Worm (Caenorhabditis elegans) whole organism, late embryonic: ENCODE measurements around the gene rpb-8.

Experiments
- C38D4.7 ChIP-seq: fragments of 200-800 bp; sonication (Bioruptor generic); optimal IDR thresholded peaks from 2 replicates; lab custom pipeline; 2018; ENCODE audit warnings: mild to moderate bottlenecking, missing genetic modification characterization, moderate library complexity, missing compliant biosample characterization
- K02D7.2 ChIP-seq: sonication (generic microtip); optimal IDR thresholded peaks from 2 replicates; lab custom pipeline; 2017; ENCODE audit warnings: mild to moderate bottlenecking, missing genetic modification characterization, missing compliant biosample characterization
- T23F11.4 ChIP-seq: fragments of 200-800 bp; sonication (Bioruptor generic); optimal IDR thresholded peaks from 2 replicates; lab custom pipeline; 2018; ENCODE audit warnings: mild to moderate bottlenecking, missing genetic modification characterization, missing compliant biosample characterization
- ahr-1 ChIP-seq: sonication (generic microtip); optimal IDR thresholded peaks from 2 replicates; lab custom pipeline; 2016; ENCODE audit warnings: missing genetic modification characterization, missing compliant biosample characterization
- ama-1 ChIP-seq: fragments of 150-350 bp; optimal IDR thresholded peaks from 2 replicates; lab custom pipeline; 2014
- ceh-14 ChIP-seq: sonication (generic microtip); optimal IDR thresholded peaks from 2 replicates; lab custom pipeline; 2016; ENCODE audit warnings: missing genotype, missing genetic modification characterization, missing compliant biosample characterization
- ceh-2 ChIP-seq: sonication (generic microtip); optimal IDR thresholded peaks from 2 replicates; lab custom pipeline; 2016; ENCODE audit warnings: missing genotype, missing genetic modification characterization, missing compliant biosample characterization
- ceh-24 ChIP-seq: sonication (generic microtip); optimal IDR thresholded peaks from 2 replicates; lab custom pipeline; 2016; ENCODE audit warnings: mild to moderate bottlenecking, missing genetic modification characterization, missing compliant biosample characterization
- ceh-30 ChIP-seq: fragments of 150-350 bp; optimal IDR thresholded peaks from 2 replicates; lab custom pipeline; 2014; ENCODE audit warnings: missing biosample characterization, missing genetic modification characterization
- ceh-31 ChIP-seq: sonication (generic microtip); optimal IDR thresholded peaks from 2 replicates; lab custom pipeline; 2016; ENCODE audit warnings: missing genetic modification characterization, missing compliant biosample characterization
- ceh-6 ChIP-seq: fragments of 200-800 bp; sonication (Bioruptor generic); optimal IDR thresholded peaks from 2 replicates; lab custom pipeline; 2018; ENCODE audit warnings: mild to moderate bottlenecking, missing genetic modification characterization, missing compliant biosample characterization
- che-1 ChIP-seq: sonication (generic microtip); optimal IDR thresholded peaks from 2 replicates; lab custom pipeline; 2016; ENCODE audit warnings: mild to moderate bottlenecking, missing genetic modification characterization, missing compliant biosample characterization
- dmd-4 ChIP-seq: sonication (generic microtip); optimal IDR thresholded peaks from 2 replicates; lab custom pipeline; 2016; ENCODE audit warnings: borderline replicate concordance, missing genetic modification characterization, missing compliant biosample characterization
- dve-1 ChIP-seq: sonication (generic microtip); optimal IDR thresholded peaks from 2 replicates; lab custom pipeline; 2017; ENCODE audit warnings: antibody characterized with exemption, mild to moderate bottlenecking, missing genetic modification characterization, missing compliant biosample characterization
- elt-2 ChIP-seq: sonication (generic microtip); optimal IDR thresholded peaks from 2 replicates; lab custom pipeline; 2016; ENCODE audit warnings: missing genetic modification reagents, missing genetic modification characterization, missing compliant biosample characterization
- elt-4 ChIP-seq: sonication (generic microtip); optimal IDR thresholded peaks from 2 replicates; lab custom pipeline; 2016; ENCODE audit warnings: missing genetic modification characterization, missing compliant biosample characterization
- ets-4 ChIP-seq: sonication (generic microtip); optimal IDR thresholded peaks from 2 replicates; lab custom pipeline; 2016; ENCODE audit warnings: missing genetic modification characterization, missing compliant biosample characterization
- eyg-1 ChIP-seq: sonication (generic microtip); optimal IDR thresholded peaks from 2 replicates; lab custom pipeline; 2016; ENCODE audit warnings: missing genotype, missing genetic modification characterization, missing compliant biosample characterization
- fax-1 ChIP-seq: sonication (generic microtip); optimal IDR thresholded peaks from 2 replicates; lab custom pipeline; 2016; ENCODE audit warnings: missing genotype, missing genetic modification characterization, missing compliant biosample characterization
- fkh-6 ChIP-seq: sonication (generic microtip); optimal IDR thresholded peaks from 2 replicates; lab custom pipeline; 2016; ENCODE audit warnings: missing genetic modification characterization, missing compliant biosample characterization
- gmeb-2 ChIP-seq: sonication (generic microtip); optimal IDR thresholded peaks from 2 replicates; lab custom pipeline; 2016; ENCODE audit warnings: missing genetic modification characterization, inconsistent platforms, missing compliant biosample characterization
- hlh-15 ChIP-seq: sonication (generic microtip); optimal IDR thresholded peaks from 2 replicates; lab custom pipeline; 2016; ENCODE audit warnings: missing genetic modification characterization, missing compliant biosample characterization
- hlh-6 ChIP-seq: sonication (generic microtip); optimal IDR thresholded peaks from 2 replicates; lab custom pipeline; 2016; ENCODE audit warnings: missing genotype, missing genetic modification characterization, missing compliant biosample characterization
- hlh-8 ChIP-seq: sonication (generic microtip); optimal IDR thresholded peaks from 2 replicates; lab custom pipeline; 2016; ENCODE audit warnings: missing genotype, missing genetic modification characterization, missing compliant biosample characterization
- lim-6 ChIP-seq: sonication (generic microtip); optimal IDR thresholded peaks from 2 replicates; lab custom pipeline; 2016; ENCODE audit warnings: missing genetic modification characterization, missing compliant biosample characterization
- madf-2 ChIP-seq: sonication (generic microtip); optimal IDR thresholded peaks from 2 replicates; lab custom pipeline; 2017; ENCODE audit warnings: missing genetic modification characterization, missing compliant biosample characterization
- mec-3 ChIP-seq: sonication (generic microtip); optimal IDR thresholded peaks from 2 replicates; lab custom pipeline; 2016; ENCODE audit warnings: borderline replicate concordance, missing genetic modification characterization, missing compliant biosample characterization
- nhr-232 ChIP-seq: sonication (generic microtip); optimal IDR thresholded peaks from 2 replicates; lab custom pipeline; 2016; ENCODE audit warnings: missing genetic modification characterization, missing compliant biosample characterization
- pat-9 ChIP-seq: fragments of 200-800 bp; sonication (Bioruptor generic); optimal IDR thresholded peaks from 2 replicates; lab custom pipeline; 2018; ENCODE audit warnings: mild to moderate bottlenecking, missing genetic modification characterization, moderate library complexity, missing compliant biosample characterization
- pax-1 ChIP-seq: fragments of 150-350 bp; optimal IDR thresholded peaks from 2 replicates; lab custom pipeline; 2014; ENCODE audit warnings: missing biosample characterization, missing genetic modification characterization
- pha-4 ChIP-seq: fragments of 150-350 bp; optimal IDR thresholded peaks from 2 replicates; lab custom pipeline; 2018; ENCODE audit warnings: missing biosample characterization, missing genetic modification reagents, missing genetic modification characterization
- pqm-1 ChIP-seq: sonication (generic microtip); optimal IDR thresholded peaks from 2 replicates; lab custom pipeline; 2016; ENCODE audit warnings: missing genetic modification characterization, missing compliant biosample characterization
- ref-2 ChIP-seq: sonication (generic microtip); optimal IDR thresholded peaks from 2 replicates; lab custom pipeline; 2016; ENCODE audit warnings: missing genetic modification characterization, missing compliant biosample characterization
- sdc-2 ChIP-seq: sonication (generic microtip); optimal IDR thresholded peaks from 2 replicates; lab custom pipeline; 2016; ENCODE audit warnings: missing genotype, missing genetic modification characterization, missing compliant biosample characterization
- sox-4 ChIP-seq: sonication (generic microtip); optimal IDR thresholded peaks from 2 replicates; lab custom pipeline; 2017; ENCODE audit warnings: mild to moderate bottlenecking, missing genetic modification characterization, inconsistent platforms, missing compliant biosample characterization
- syd-9 ChIP-seq: sonication (generic microtip); optimal IDR thresholded peaks from 2 replicates; lab custom pipeline; 2016; ENCODE audit warnings: mild to moderate bottlenecking, missing genetic modification characterization, moderate library complexity, missing compliant biosample characterization
- tbx-7 ChIP-seq: sonication (generic microtip); optimal IDR thresholded peaks from 2 replicates; lab custom pipeline; 2016; ENCODE audit warnings: missing genotype, missing genetic modification characterization, missing compliant biosample characterization
- unc-42 ChIP-seq: sonication (generic microtip); optimal IDR thresholded peaks from 2 replicates; lab custom pipeline; 2016; ENCODE audit warnings: missing genotype, missing genetic modification characterization, missing compliant biosample characterization
- unc-86 ChIP-seq: sonication (generic microtip); optimal IDR thresholded peaks from 2 replicates; lab custom pipeline; 2016; ENCODE audit warnings: missing genetic modification characterization, missing compliant biosample characterization
- zip-5 ChIP-seq: sonication (generic microtip); optimal IDR thresholded peaks from 2 replicates; lab custom pipeline; 2016; ENCODE audit warnings: missing genetic modification characterization, missing compliant biosample characterization

rpb-8 gene

DNA sequence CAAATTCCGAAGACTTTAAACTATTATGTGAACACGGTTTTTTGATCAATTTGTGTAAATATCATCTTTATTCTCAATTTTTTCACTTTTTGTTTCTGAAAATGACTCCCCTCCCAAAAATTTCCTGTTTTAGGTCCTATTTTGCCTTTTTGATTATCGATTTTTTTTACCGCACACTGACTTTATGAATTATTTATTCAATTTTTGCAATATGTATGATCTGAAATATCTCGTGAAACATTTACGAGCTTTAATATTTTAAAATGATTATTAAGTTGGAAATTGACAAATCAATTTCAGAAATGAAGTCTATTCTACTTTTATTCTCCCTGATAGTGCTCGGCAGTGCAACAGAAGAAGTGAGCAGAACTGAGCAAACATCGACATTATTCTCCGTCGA is 38.4 kb downstream of the rpb-8 start, which contains the start of gene C35D10.1:
Gene C35D10.1 (plus strand): TSS at position 301 of the 400 bp plus-strand sequence.
- no peak for TF ChIP-seq che-1 (tag; lab: Kevin White, UChicago)
- no peak for TF ChIP-seq K02D7.2 (tag; lab: Kevin White, UChicago)
- no peak for TF ChIP-seq syd-9 (tag; lab: Kevin White, UChicago)
- TF ChIP-seq pqm-1 (tag; lab: Kevin White, UChicago), result no peak
- no peak for TF ChIP-seq ceh-6 (GFP tag; lab: Kevin White, UChicago)
- TF ChIP-seq dmd-4 (tag; lab: Kevin White, UChicago), result no peak
- no peak for TF ChIP-seq ceh-14 (tag; lab: Kevin White, UChicago)
- TF ChIP-seq hlh-15, result no peak
- TF ChIP-seq fkh-6 (tag; lab: Kevin White, UChicago), result no peak
- no peak for TF ChIP-seq ref-2 (tag; lab: Kevin White, UChicago)
- no peak for TF ChIP-seq ceh-2 (tag; lab: Kevin White, UChicago)
- TF ChIP-seq pat-9 (tag; lab: Kevin White, UChicago), result no peak
- no peak for TF ChIP-seq elt-2 (tag; lab: Kevin White, UChicago)
- no peak for TF ChIP-seq ama-1 (lab: Kevin White, UChicago)
- no peak for TF ChIP-seq mec-3 (tag; lab: Kevin White, UChicago)
- no peak for TF ChIP-seq gmeb-2 (tag; lab: Kevin White, UChicago)
- no peak for TF ChIP-seq tbx-7
- no peak for TF ChIP-seq pha-4 (tag; lab: Kevin White, UChicago)

DNA sequence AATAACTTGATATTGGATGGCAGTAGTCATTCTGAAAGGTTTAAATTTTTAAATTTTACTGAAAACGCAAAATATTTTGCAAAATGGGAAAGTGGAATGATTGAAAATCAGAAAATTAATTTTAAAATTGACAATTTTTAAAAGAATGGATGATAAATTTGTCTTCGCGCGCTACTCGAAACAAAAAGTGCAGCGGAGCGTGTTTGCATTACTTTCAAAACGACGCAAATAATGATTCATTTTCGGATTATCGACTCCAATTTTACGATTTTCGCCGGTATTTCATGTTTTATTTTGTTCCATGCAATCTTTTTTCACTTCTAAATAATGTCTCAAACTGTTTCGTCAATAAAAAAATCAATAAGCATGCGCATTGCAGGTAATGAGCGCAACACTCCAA is 39.5 kb downstream of the rpb-8 start, which contains the start of the genes tost-1 and arx-6:
Gene tost-1 (minus strand): TSS at position 31 of the 400 bp plus-strand sequence.
Gene arx-6 (plus strand): TSS at position 378 of the 400 bp plus-strand sequence.
- no peak for TF ChIP-seq ceh-24
- TF ChIP-seq ama-1 (lab: Kevin White, UChicago), result no peak
- TF ChIP-seq unc-42 (tag; lab: Kevin White, UChicago), result peak; percentile 22
- no peak for TF ChIP-seq hlh-8 (tag; lab: Kevin White, UChicago)
- TF ChIP-seq sdc-2, result no peak
- no peak for TF ChIP-seq ceh-14 (tag; lab: Kevin White, UChicago)
- no peak for TF ChIP-seq dve-1 (tag; lab: Kevin White, UChicago)
- TF ChIP-seq lim-6 (tag; lab: Kevin White, UChicago), result no peak
- TF ChIP-seq ahr-1 (tag; lab: Kevin White, UChicago), result no peak
- TF ChIP-seq ref-2 (tag; lab: Kevin White, UChicago), result no peak
- TF ChIP-seq unc-86 (tag; lab: Kevin White, UChicago), result no peak
- no peak for TF ChIP-seq ceh-2 (tag; lab: Kevin White, UChicago)
- no peak for TF ChIP-seq hlh-15
- TF ChIP-seq T23F11.4 (GFP tag; lab: Kevin White, UChicago), result no peak
- TF ChIP-seq elt-2 (tag; lab: Kevin White, UChicago), result peak; percentile 21
- TF ChIP-seq mec-3 (tag; lab: Kevin White, UChicago), result no peak
- no peak for TF ChIP-seq zip-5 (tag; lab: Kevin White, UChicago)

DNA sequence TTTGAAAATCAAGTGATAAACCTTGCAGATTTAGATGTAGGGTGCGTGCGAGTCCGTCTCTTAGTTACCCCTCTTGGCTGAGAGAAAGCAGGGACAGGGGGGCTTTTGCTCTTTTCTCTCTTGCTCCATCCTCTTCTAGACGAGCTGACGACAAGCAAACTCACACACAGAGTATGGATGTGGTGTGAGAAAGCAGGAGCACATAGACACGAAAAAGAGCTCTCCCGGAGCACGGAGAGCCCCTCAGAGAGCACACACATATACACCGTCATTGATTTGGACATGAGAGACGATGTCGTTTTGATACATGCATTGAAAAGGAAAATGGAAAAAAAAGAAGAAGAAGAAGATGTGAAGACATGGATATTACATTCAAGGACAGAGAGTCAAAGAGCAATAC is 42.1 kb downstream of the rpb-8 start:
- TF ChIP-seq ets-4 (tag; lab: Kevin White, UChicago) (no peak), nhr-232 (tag; lab: Kevin White, UChicago) (no peak), ceh-31 (tag; lab: Kevin White, UChicago) (peak; percentile 24)

DNA sequence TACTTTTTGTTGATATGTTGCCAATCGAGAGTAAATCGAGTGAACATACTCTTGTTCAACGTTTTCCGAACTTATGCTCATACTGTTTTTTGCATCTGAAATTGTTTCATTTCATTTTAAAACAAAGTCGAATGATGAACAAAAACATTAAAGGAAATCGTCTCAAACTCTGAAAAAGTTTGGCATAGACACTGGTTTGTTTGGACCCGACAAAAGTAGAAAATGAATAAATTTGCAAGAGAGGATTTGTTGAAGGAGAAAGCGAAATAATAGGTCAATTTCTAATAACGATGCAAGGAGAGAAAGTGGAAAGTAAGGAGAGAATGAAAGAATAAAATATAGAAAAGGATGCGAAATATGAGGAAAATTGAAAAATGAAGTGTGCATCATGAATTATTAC is 43.1 kb downstream of the rpb-8 start, which contains the start of gene C35D10.12:
Gene C35D10.12 (minus strand): TSS at position 101 of the 400 bp plus-strand sequence.
- TF ChIP-seq madf-2, result no peak
- TF ChIP-seq hlh-6 (tag; lab: Kevin White, UChicago), result no peak
- TF ChIP-seq hlh-8 (tag; lab: Kevin White, UChicago), result no peak
- TF ChIP-seq sox-4 (tag; lab: Kevin White, UChicago), result no peak
- no peak for TF ChIP-seq C38D4.7 (GFP tag; lab: Kevin White, UChicago)
- no peak for TF ChIP-seq K02D7.2 (tag; lab: Kevin White, UChicago)
- no peak for TF ChIP-seq fax-1 (tag; lab: Kevin White, UChicago)
- no peak for TF ChIP-seq ama-1 (lab: Kevin White, UChicago)
- no peak for TF ChIP-seq sdc-2
- TF ChIP-seq eyg-1, result no peak
- TF ChIP-seq ceh-6 (GFP tag; lab: Kevin White, UChicago), result no peak
- TF ChIP-seq ceh-30 (tag; lab: Kevin White, UChicago), result no peak
- no peak for TF ChIP-seq dmd-4 (tag; lab: Kevin White, UChicago)
- no peak for TF ChIP-seq ref-2 (tag; lab: Kevin White, UChicago)
- TF ChIP-seq gmeb-2 (tag; lab: Kevin White, UChicago), result no peak
- TF ChIP-seq pha-4 (tag; lab: Kevin White, UChicago), result no peak
- TF ChIP-seq elt-4 (tag; lab: Kevin White, UChicago), result no peak
- no peak for TF ChIP-seq pax-1
